Worm (Caenorhabditis elegans): ENCODE results near the gene ctns-1.

DNA sequence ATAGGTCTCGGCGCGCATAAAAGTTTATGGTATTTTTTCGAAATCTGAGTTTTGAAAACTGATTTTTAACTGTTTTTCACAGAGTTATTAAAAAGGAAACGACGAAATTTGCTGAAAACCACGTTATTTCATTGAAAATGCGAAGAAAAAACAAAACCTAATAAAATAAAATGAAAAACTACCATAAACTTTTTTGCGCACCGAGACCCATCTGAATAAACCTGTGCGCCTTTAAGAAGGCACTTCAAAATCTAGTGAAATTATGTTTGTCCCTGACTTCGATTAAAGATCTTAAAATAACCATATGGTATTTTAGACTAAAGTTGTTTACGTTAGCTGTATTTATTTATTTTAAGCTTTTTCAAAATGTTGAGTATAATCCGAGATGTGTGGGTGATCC, 8.9 kb downstream of the ctns-1 start:
- TF ChIP-seq sptf-1 (tag; optimal IDR thresholded peaks at IDR 0.05) (no peak), nhr-12 (tag; optimal IDR thresholded peaks at IDR 0.05) (no peak), ceh-39 (tag; optimal IDR thresholded peaks at IDR 0.05) (no peak), sem-2 (GFP tag; optimal IDR thresholded peaks at IDR 0.05) (no peak), ces-1 (GFP tag; optimal IDR thresholded peaks at IDR 0.05) (no peak), elt-1 (tag; optimal IDR thresholded peaks at IDR 0.05; ENCODE audit: borderline replicate concordance, insufficient read depth) (no peak), ztf-11 (tag; optimal IDR thresholded peaks at IDR 0.05) (no peak), nhr-76 (tag; optimal IDR thresholded peaks at IDR 0.05) (no peak), snpc-4 (tag; optimal IDR thresholded peaks at IDR 0.05) (no peak)
